Fruit fly (Drosophila melanogaster) whole organism, embryonic: ENCODE measurements around the gene Gart.

Experiments
- CG10321 ChIP-seq: fragments of 200-800 bp; sonication (Bioruptor generic); IDR thresholded peaks from 2 replicates; pipeline ENCODE4 v1.3.6; 2022; ENCODE audit warnings: missing biosample characterization, missing genetic modification characterization
- CG4424 ChIP-seq: fragments of 200-800 bp; sonication (Bioruptor generic); optimal IDR thresholded peaks from 3 replicates; lab custom pipeline; 2016; ENCODE audit warnings: missing biosample characterization, missing genetic modification characterization
- CG7372 ChIP-seq: fragments of 200-800 bp; sonication (Bioruptor generic); IDR thresholded peaks from 2 replicates; pipeline ENCODE4 v1.3.6; 2022; ENCODE audit warnings: missing biosample characterization, missing genetic modification characterization
- Ptx1 ChIP-seq: fragments of 200-800 bp; sonication (Bioruptor generic); IDR thresholded peaks from 2 replicates; pipeline ENCODE4 v1.3.6; 2022; ENCODE audit warnings: missing biosample characterization, missing genetic modification characterization
- tio ChIP-seq: fragments of 200-800 bp; sonication (Bioruptor generic); optimal IDR thresholded peaks from 2 replicates; lab custom pipeline; 2017; ENCODE audit warnings: missing biosample characterization, missing genetic modification characterization, inconsistent platforms

- no peak for TF ChIP-seq CG10321 (GFP tag; lab: Robert Waterston, UW)
- no peak for TF ChIP-seq CG7372 (GFP tag; lab: Robert Waterston, UW)
- no peak for TF ChIP-seq Ptx1 (GFP tag; lab: Robert Waterston, UW)
- no peak for TF ChIP-seq CG4424
- TF ChIP-seq tio (GFP tag; lab: Kevin White, UChicago), result no peak
These were observed 10.5 kb downstream of the Gart start, which contains the start of gene CG43322 for dm6 chr2L:7013157-7013556.
